Worm (Caenorhabditis elegans) whole organism, mixed stage, embryonic: ENCODE measurements around the gene ccf-1.
A peak's percentile ranks its signal among the peaks of the same experiment; 100 is the strongest.

Source experiments
- M03D4.4 ChIP-seq: sonication (generic microtip); optimal IDR thresholded peaks from 2 replicates; lab custom pipeline; 2017; ENCODE audit warnings: mild to moderate bottlenecking, missing genetic modification characterization, missing compliant biosample characterization
- bed-3 ChIP-seq: fragments of 200-800 bp; sonication (Bioruptor generic); optimal IDR thresholded peaks from 3 replicates; lab custom pipeline; 2018; ENCODE audit warnings: mild to moderate bottlenecking, missing genetic modification characterization, moderate library complexity, missing compliant biosample characterization
- blmp-1 ChIP-seq: fragments of 150-350 bp; optimal IDR thresholded peaks from 2 replicates; lab custom pipeline; 2014; ENCODE audit warnings: missing biosample characterization, missing genetic modification characterization
- ceh-39 ChIP-seq: fragments of 150-350 bp; optimal IDR thresholded peaks from 2 replicates; lab custom pipeline; 2014; ENCODE audit warnings: missing biosample characterization, missing genetic modification characterization
- ceh-43 ChIP-seq: fragments of 200-800 bp; sonication (Bioruptor generic); optimal IDR thresholded peaks from 2 replicates; lab custom pipeline; 2018; ENCODE audit warnings: mild to moderate bottlenecking, missing genetic modification characterization, moderate library complexity, missing compliant biosample characterization
- ceh-83 ChIP-seq: fragments of 200-800 bp; sonication (Bioruptor generic); optimal IDR thresholded peaks from 2 replicates; lab custom pipeline; 2018; ENCODE audit warnings: mild to moderate bottlenecking, missing genetic modification characterization, missing compliant biosample characterization
- ces-1 ChIP-seq: fragments of 150-350 bp; optimal IDR thresholded peaks from 2 replicates; lab custom pipeline; 2014; ENCODE audit warnings: missing biosample characterization, missing genetic modification reagents, missing genetic modification characterization
- cnd-1 ChIP-seq: fragments of 200-800 bp; sonication (Bioruptor generic); optimal IDR thresholded peaks from 2 replicates; lab custom pipeline; 2018; ENCODE audit warnings: mild to moderate bottlenecking, missing genetic modification characterization, missing compliant biosample characterization
- drap-1 ChIP-seq: fragments of 200-800 bp; sonication (Bioruptor generic); optimal IDR thresholded peaks from 3 replicates; lab custom pipeline; 2018; ENCODE audit warnings: mild to moderate bottlenecking, missing genetic modification characterization, missing compliant biosample characterization
- elt-1 ChIP-seq: sonication (generic microtip); optimal IDR thresholded peaks from 2 replicates; lab custom pipeline; 2017; ENCODE audit warnings: missing genetic modification characterization, mild to moderate bottlenecking, missing compliant biosample characterization, antibody characterized with exemption, moderate library complexity, borderline replicate concordance; ENCODE audit not compliant: insufficient read depth
- elt-3 ChIP-seq: fragments of 150-350 bp; optimal IDR thresholded peaks from 2 replicates; lab custom pipeline; 2014; ENCODE audit warnings: missing biosample characterization, missing genetic modification characterization
- hlh-1 ChIP-seq: fragments of 150-350 bp; optimal IDR thresholded peaks from 2 replicates; lab custom pipeline; 2014; ENCODE audit warnings: missing biosample characterization, missing genetic modification reagents, missing genetic modification characterization
- lin-13 ChIP-seq: fragments of 150-350 bp; optimal IDR thresholded peaks from 2 replicates; lab custom pipeline; 2014; ENCODE audit warnings: missing biosample characterization, missing genetic modification characterization
- lin-32 ChIP-seq: fragments of 200-800 bp; sonication (Bioruptor generic); optimal IDR thresholded peaks from 2 replicates; lab custom pipeline; 2018; ENCODE audit warnings: mild to moderate bottlenecking, missing genetic modification characterization, missing compliant biosample characterization
- lsy-2 ChIP-seq: fragments of 150-350 bp; optimal IDR thresholded peaks from 2 replicates; lab custom pipeline; 2014; ENCODE audit warnings: missing biosample characterization, missing genetic modification characterization
- mab-5 ChIP-seq: fragments of 150-350 bp; optimal IDR thresholded peaks from 2 replicates; lab custom pipeline; 2014; ENCODE audit warnings: missing biosample characterization, missing genetic modification characterization
- mep-1 ChIP-seq: fragments of 150-350 bp; optimal IDR thresholded peaks from 2 replicates; lab custom pipeline; 2017; ENCODE audit warnings: missing biosample characterization, missing genetic modification reagents, missing genetic modification characterization, inconsistent platforms
- mls-2 ChIP-seq: sonication (generic microtip); optimal IDR thresholded peaks from 2 replicates; lab custom pipeline; 2016; ENCODE audit warnings: mild to moderate bottlenecking, missing genetic modification characterization, moderate library complexity, missing compliant biosample characterization
- nhr-12 ChIP-seq: fragments of 150-350 bp; optimal IDR thresholded peaks from 2 replicates; lab custom pipeline; 2014; ENCODE audit warnings: missing biosample characterization, missing genetic modification characterization
- nhr-2 ChIP-seq: fragments of 150-350 bp; optimal IDR thresholded peaks from 2 replicates; lab custom pipeline; 2014; ENCODE audit warnings: missing biosample characterization, missing genetic modification characterization
- nhr-237 ChIP-seq: fragments of 150-350 bp; optimal IDR thresholded peaks from 2 replicates; lab custom pipeline; 2014; ENCODE audit warnings: missing biosample characterization, missing genetic modification characterization
- nhr-28 ChIP-seq: fragments of 150-350 bp; optimal IDR thresholded peaks from 2 replicates; lab custom pipeline; 2014; ENCODE audit warnings: missing biosample characterization, missing genetic modification characterization
- nhr-76 ChIP-seq: sonication (generic microtip); optimal IDR thresholded peaks from 2 replicates; lab custom pipeline; 2017; ENCODE audit warnings: missing biosample characterization, missing genetic modification characterization
- pha-4 ChIP-seq: fragments of 150-350 bp; optimal IDR thresholded peaks from 2 replicates; lab custom pipeline; 2018; ENCODE audit warnings: missing biosample characterization, missing genetic modification reagents, missing genetic modification characterization
- sem-2 ChIP-seq: fragments of 200-800 bp; sonication (Bioruptor generic); optimal IDR thresholded peaks from 2 replicates; lab custom pipeline; 2018; ENCODE audit warnings: mild to moderate bottlenecking, missing genetic modification characterization, missing compliant biosample characterization
- sptf-1 ChIP-seq: sonication (generic microtip); optimal IDR thresholded peaks from 2 replicates; lab custom pipeline; 2017; ENCODE audit warnings: mild to moderate bottlenecking, missing genetic modification characterization, moderate library complexity, missing compliant biosample characterization
- tbx-8 ChIP-seq: fragments of 200-800 bp; sonication (Bioruptor generic); optimal IDR thresholded peaks from 2 replicates; lab custom pipeline; 2018; ENCODE audit warnings: mild to moderate bottlenecking, missing genetic modification characterization, moderate library complexity, missing compliant biosample characterization
- unc-120 ChIP-seq: sonication (generic microtip); optimal IDR thresholded peaks from 2 replicates; lab custom pipeline; 2017; ENCODE audit warnings: missing genetic modification characterization, missing compliant biosample characterization; ENCODE audit not compliant: poor library complexity, severe bottlenecking
- unc-39 ChIP-seq: fragments of 150-350 bp; optimal IDR thresholded peaks from 2 replicates; lab custom pipeline; 2014; ENCODE audit warnings: missing biosample characterization, missing genetic modification characterization
- unc-62 ChIP-seq: fragments of 150-350 bp; optimal IDR thresholded peaks from 2 replicates; lab custom pipeline; 2014; ENCODE audit warnings: missing biosample characterization, missing genetic modification reagents, missing genetic modification characterization
- zip-8 ChIP-seq: fragments of 150-350 bp; optimal IDR thresholded peaks from 2 replicates; lab custom pipeline; 2014; ENCODE audit warnings: missing biosample characterization, missing genetic modification characterization
- ztf-11 ChIP-seq: fragments of 150-350 bp; optimal IDR thresholded peaks from 2 replicates; lab custom pipeline; 2014; ENCODE audit warnings: missing biosample characterization, missing genetic modification characterization

ccf-1 gene

ce11 chrIII:11917525-11917924 is 2.5 kb downstream of the ccf-1 start:
- TF ChIP-seq unc-39 (tag; lab: Kevin White, UChicago), result no peak
- no peak for TF ChIP-seq drap-1 (GFP tag; lab: Kevin White, UChicago)
- no peak for TF ChIP-seq ceh-43 (GFP tag; lab: Kevin White, UChicago)
- TF ChIP-seq blmp-1, result no peak
- no peak for TF ChIP-seq mls-2
- no peak for TF ChIP-seq tbx-8 (GFP tag; lab: Kevin White, UChicago)
- TF ChIP-seq ceh-83 (GFP tag; lab: Kevin White, UChicago), result no peak
- TF ChIP-seq lin-13 (tag; lab: Kevin White, UChicago), result no peak
- TF ChIP-seq, all 35 proteins: peak for 0

- TF ChIP-seq pha-4 (no peak), ceh-83 (GFP tag; lab: Kevin White, UChicago) (no peak), mab-5 (tag; lab: Kevin White, UChicago) (no peak), unc-39 (tag; lab: Kevin White, UChicago) (no peak), ztf-11 (no peak), elt-3 (tag; lab: Kevin White, UChicago) (no peak), zip-8 (no peak), ceh-43 (GFP tag; lab: Kevin White, UChicago) (no peak)
- TF ChIP-seq, all 35 proteins: peak for 0
Observed at ce11 chrIII:11917090-11917489, 2.9 kb downstream of the ccf-1 start.

- TF ChIP-seq zip-8, result no peak
- TF ChIP-seq unc-120 (tag; lab: Kevin White, UChicago), result no peak
- no peak for TF ChIP-seq nhr-2
- TF ChIP-seq blmp-1, result no peak
- TF ChIP-seq drap-1 (GFP tag; lab: Kevin White, UChicago), result no peak
- no peak for TF ChIP-seq mab-5 (tag; lab: Kevin White, UChicago)
- no peak for TF ChIP-seq nhr-237
- no peak for TF ChIP-seq mls-2
Observed at ce11 chrIII:11916260-11916659, 3.8 kb downstream of the ccf-1 start.

ce11 chrIII:11915666-11916065 is 4.4 kb downstream of the ccf-1 start, which contains the start of the genes ndab-1 and npp-16:
Gene ndab-1 (minus strand): TSS chrIII:11915712.
Gene npp-16 (plus strand): TSS chrIII:11915928.
- TF ChIP-seq ceh-39 (tag; lab: Kevin White, UChicago) (no peak), M03D4.4 (peak; percentile 39), ces-1 (GFP tag; lab: Kevin White, UChicago) (peak; percentile 42), ceh-83 (GFP tag; lab: Kevin White, UChicago) (no peak), nhr-12 (no peak), nhr-28 (tag; lab: Kevin White, UChicago) (no peak), hlh-1 (tag; lab: Kevin White, UChicago) (no peak), mls-2 (no peak), bed-3 (no peak)
- TF ChIP-seq, all 35 proteins: peak for 2

- no peak for TF ChIP-seq elt-1 (tag; lab: Kevin White, UChicago)
- no peak for TF ChIP-seq drap-1 (GFP tag; lab: Kevin White, UChicago)
- no peak for TF ChIP-seq lin-32
- TF ChIP-seq M03D4.4, result no peak
- no peak for TF ChIP-seq hlh-1 (tag; lab: Kevin White, UChicago)
- no peak for TF ChIP-seq nhr-76 (tag; lab: Kevin White, UChicago)
- TF ChIP-seq zip-8, result no peak
- TF ChIP-seq tbx-8 (GFP tag; lab: Kevin White, UChicago), result no peak
- no peak for TF ChIP-seq ces-1 (GFP tag; lab: Kevin White, UChicago)
- TF ChIP-seq elt-3 (tag; lab: Kevin White, UChicago), result no peak
Observed at ce11 chrIII:11914220-11914619, 5.8 kb downstream of the ccf-1 start, which contains the start of gene Y56A3A.16. Gene Y56A3A.16 (minus strand): TSS chrIII:11914320.

ce11 chrIII:11909778-11910177 is 10.3 kb downstream of the ccf-1 start, which contains the start of gene faah-4:
Gene faah-4 (minus strand): TSS chrIII:11909878.
- TF ChIP-seq ceh-39 (tag; lab: Kevin White, UChicago) (no peak), mab-5 (tag; lab: Kevin White, UChicago) (no peak), sem-2 (no peak), lsy-2 (tag; lab: Kevin White, UChicago) (no peak), tbx-8 (GFP tag; lab: Kevin White, UChicago) (no peak), mep-1 (no peak), drap-1 (GFP tag; lab: Kevin White, UChicago) (no peak), nhr-12 (no peak), ceh-83 (GFP tag; lab: Kevin White, UChicago) (no peak), unc-120 (tag; lab: Kevin White, UChicago) (no peak), unc-62 (no peak), nhr-76 (tag; lab: Kevin White, UChicago) (no peak), nhr-237 (no peak), elt-3 (tag; lab: Kevin White, UChicago) (no peak), cnd-1 (tag; lab: Kevin White, UChicago) (no peak), mls-2 (no peak), sptf-1 (tag; lab: Kevin White, UChicago) (no peak)
